Fruit fly (Drosophila melanogaster): ENCODE measurements around the gene ko.
A peak's percentile ranks its signal among the peaks of the same experiment; 100 is the strongest.

The ko gene

DNA sequence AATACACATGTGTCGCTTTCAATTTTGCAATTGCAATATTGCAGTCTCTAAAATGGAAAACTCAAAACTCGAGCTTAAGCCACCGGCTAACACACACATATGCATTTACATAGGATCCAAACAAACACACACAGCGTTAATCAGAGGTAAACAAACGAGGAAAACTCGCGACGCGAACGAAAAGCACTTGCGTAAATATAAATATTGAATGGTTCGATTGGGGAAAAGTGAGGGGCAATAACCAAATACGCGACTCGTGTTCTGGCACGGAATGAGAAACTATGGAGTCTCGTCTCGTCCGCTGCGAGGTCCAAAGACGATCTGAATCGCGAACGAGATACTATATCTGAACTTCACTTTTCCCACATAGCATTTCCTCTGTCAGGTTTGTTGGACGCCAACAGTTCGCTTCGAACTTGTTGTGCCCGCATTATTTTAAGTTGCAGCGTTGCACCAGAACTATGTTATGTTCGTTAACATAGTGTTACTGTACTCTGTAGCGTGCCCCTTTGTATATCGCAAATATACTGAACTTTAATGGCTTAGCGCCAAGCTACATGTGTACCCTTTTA, at the start of gene ko:
TSS of gene ko (minus strand) at position 321 of the 572 bp plus-strand sequence.
- peak; percentile 19 for TF ChIP-seq tj (GFP tag; optimal IDR thresholded peaks at IDR 0.05)
- TF ChIP-seq Crg-1 (GFP tag; optimal IDR thresholded peaks at IDR 0.05): no peak
- peak; percentile 34 for TF ChIP-seq kay (GFP tag; ENCODE audit: borderline replicate concordance)

dm6 chr3L:21176935-21177581, 46.1 kb upstream of the ko start:
- TF ChIP-seq CG11617 (GFP tag; optimal IDR thresholded peaks at IDR 0.05) (no peak), Mnt (GFP tag; optimal IDR thresholded peaks at IDR 0.05) (no peak), ovo (GFP tag; optimal IDR thresholded peaks at IDR 0.05) (no peak), CG1620 (GFP tag; optimal IDR thresholded peaks at IDR 0.05) (no peak), CG5204 (GFP tag; optimal IDR thresholded peaks at IDR 0.05) (no peak), Crg-1 (GFP tag; optimal IDR thresholded peaks at IDR 0.05) (no peak), bab1 (GFP tag; optimal IDR thresholded peaks at IDR 0.05) (no peak), Hr96 (GFP tag; optimal IDR thresholded peaks at IDR 0.05) (no peak), CG12768 (GFP tag; optimal IDR thresholded peaks at IDR 0.05) (no peak), Clk (GFP tag; optimal IDR thresholded peaks at IDR 0.05) (no peak), CG33017 (tag; optimal IDR thresholded peaks at IDR 0.05) (peak; percentile 27), CG14711 (tag; optimal IDR thresholded peaks at IDR 0.05) (peak; percentile 47)

dm6 chr3L:21176276-21176934, 45.4 kb upstream of the ko start:
- TF ChIP-seq ovo (GFP tag; optimal IDR thresholded peaks at IDR 0.05) (no peak), CG7101 (tag; optimal IDR thresholded peaks at IDR 0.05) (no peak), Crg-1 (GFP tag; optimal IDR thresholded peaks at IDR 0.05) (no peak), CG5204 (GFP tag; optimal IDR thresholded peaks at IDR 0.05) (no peak)

DNA sequence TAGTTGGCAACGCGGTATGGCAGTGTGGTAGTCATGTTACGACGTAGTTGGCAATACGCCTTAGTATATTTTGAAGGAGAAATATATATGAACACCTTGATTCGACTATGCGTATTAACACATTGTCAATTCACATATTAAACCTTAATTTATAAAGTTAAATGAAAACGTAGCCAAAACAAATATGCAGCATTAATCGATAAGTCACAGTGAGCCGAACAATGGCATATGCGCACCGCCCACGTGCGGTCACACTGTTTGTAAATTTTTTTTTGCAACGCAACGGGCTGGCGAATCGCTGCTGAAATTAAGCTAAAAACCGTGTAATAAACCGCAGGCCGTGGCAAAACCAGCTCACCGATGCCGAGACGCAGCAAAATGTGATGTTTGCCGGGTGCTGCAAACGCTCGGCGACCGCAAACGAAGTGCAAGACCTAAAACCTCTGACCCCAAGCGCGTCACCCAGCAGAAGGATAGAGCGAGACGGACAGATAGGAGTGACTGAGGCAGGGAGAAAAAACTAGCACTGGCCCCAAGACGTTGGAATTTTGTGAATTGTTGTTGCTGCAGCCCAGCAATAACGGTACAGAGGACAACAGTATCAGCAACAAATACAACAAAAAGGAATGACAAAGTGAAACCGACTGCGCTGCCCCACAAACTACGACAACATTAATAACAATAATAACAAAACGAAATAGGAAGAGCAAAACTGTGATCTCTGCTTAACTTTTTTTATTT, 44.7 kb upstream of the ko start:
- TF ChIP-seq CG5204 (GFP tag; optimal IDR thresholded peaks at IDR 0.05) (no peak), cnc (optimal IDR thresholded peaks at IDR 0.05) (no peak), CG14711 (tag; optimal IDR thresholded peaks at IDR 0.05) (no peak), CG7101 (tag; optimal IDR thresholded peaks at IDR 0.05) (no peak), Hr96 (GFP tag; optimal IDR thresholded peaks at IDR 0.05) (no peak), cic (GFP tag; optimal IDR thresholded peaks at IDR 0.05) (no peak), pad (GFP tag; optimal IDR thresholded peaks at IDR 0.05) (no peak), CG1620 (GFP tag; optimal IDR thresholded peaks at IDR 0.05) (no peak), CG7045 (GFP tag; optimal IDR thresholded peaks at IDR 0.05) (no peak), toe (GFP tag; optimal IDR thresholded peaks at IDR 0.05) (no peak), CG11617 (GFP tag; optimal IDR thresholded peaks at IDR 0.05) (no peak), bab1 (GFP tag; optimal IDR thresholded peaks at IDR 0.05) (peak; percentile 18), Mnt (GFP tag; optimal IDR thresholded peaks at IDR 0.05) (peak; percentile 37), Crg-1 (GFP tag; optimal IDR thresholded peaks at IDR 0.05) (no peak), CG12768 (GFP tag; optimal IDR thresholded peaks at IDR 0.05) (no peak), CG33017 (tag; optimal IDR thresholded peaks at IDR 0.05) (no peak), ovo (GFP tag; optimal IDR thresholded peaks at IDR 0.05) (peak; percentile 79), kay (GFP tag; ENCODE audit: borderline replicate concordance) (no peak), Clk (GFP tag; optimal IDR thresholded peaks at IDR 0.05) (no peak), tj (GFP tag; optimal IDR thresholded peaks at IDR 0.05) (peak; percentile 36)

DNA sequence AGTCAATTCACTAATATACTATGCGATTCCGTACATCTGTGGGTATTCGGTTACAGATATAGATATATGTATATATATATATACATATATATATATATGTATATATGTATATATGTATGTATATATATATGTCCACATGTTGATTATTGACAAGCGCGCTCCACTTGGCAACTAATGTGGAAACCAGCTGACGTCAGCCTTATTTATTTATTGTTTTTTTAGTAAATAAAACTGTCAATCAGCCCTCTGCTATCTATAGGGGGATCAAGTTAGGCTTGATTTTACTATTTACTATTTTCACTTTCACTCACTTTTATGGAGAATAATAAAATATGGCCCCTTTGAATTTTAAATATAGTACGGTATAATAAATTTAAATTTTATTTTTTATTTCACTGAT, 44.0 kb upstream of the ko start:
- TF ChIP-seq ovo (GFP tag; optimal IDR thresholded peaks at IDR 0.05) (no peak), Mnt (GFP tag; optimal IDR thresholded peaks at IDR 0.05) (no peak), CG1620 (GFP tag; optimal IDR thresholded peaks at IDR 0.05) (no peak), tj (GFP tag; optimal IDR thresholded peaks at IDR 0.05) (peak; percentile 83), Hr96 (GFP tag; optimal IDR thresholded peaks at IDR 0.05) (no peak), CG14711 (tag; optimal IDR thresholded peaks at IDR 0.05) (no peak), toe (GFP tag; optimal IDR thresholded peaks at IDR 0.05) (no peak), pad (GFP tag; optimal IDR thresholded peaks at IDR 0.05) (no peak), Clk (GFP tag; optimal IDR thresholded peaks at IDR 0.05) (no peak), CG33017 (tag; optimal IDR thresholded peaks at IDR 0.05) (no peak), cic (GFP tag; optimal IDR thresholded peaks at IDR 0.05) (peak; percentile 54)

DNA sequence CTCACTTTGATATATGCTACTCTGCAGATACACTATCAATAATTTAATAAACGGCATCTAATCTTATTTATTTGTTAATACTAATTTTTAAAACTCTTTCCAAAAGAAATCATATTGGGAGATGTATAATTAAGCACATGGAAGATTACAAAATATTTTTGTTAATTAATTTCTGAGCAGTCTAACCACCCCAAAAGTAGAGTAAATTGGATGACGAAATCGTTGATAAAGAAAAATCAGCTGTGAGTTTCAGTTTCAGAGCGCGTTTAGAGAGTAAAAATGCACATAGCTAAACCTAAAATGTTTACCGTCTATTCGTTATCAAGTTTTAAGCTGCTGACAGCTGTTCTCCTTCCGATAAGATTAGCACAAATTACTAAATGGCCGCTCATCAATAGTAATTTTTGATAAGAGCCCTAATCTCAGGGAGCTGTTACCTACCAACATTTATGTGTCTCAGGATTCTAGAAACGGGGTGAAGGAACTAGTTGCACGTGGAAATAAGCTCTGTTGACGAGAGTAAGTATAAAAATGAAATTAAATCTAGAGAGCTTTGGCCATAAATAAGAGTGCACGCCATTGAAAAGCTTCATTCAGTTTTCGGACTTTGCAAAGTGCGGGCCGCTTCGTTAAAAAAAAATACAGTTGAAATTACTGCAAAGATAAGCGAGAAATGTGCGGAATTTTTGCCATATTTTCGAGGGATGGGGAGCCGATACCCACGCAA, 41.7 kb upstream of the ko start, which contains the start of the genes chb and AsnS:
TSS of gene chb (plus strand) at position 327 of the 727 bp plus-strand sequence.
TSS of gene AsnS (plus strand) at position 592 of the 727 bp plus-strand sequence.
- TF ChIP-seq CG12768 (GFP tag; optimal IDR thresholded peaks at IDR 0.05) (peak; percentile 28), CG33017 (tag; optimal IDR thresholded peaks at IDR 0.05) (peak; percentile 91), Clk (GFP tag; optimal IDR thresholded peaks at IDR 0.05) (no peak), Hr96 (GFP tag; optimal IDR thresholded peaks at IDR 0.05) (no peak), Crg-1 (GFP tag; optimal IDR thresholded peaks at IDR 0.05) (no peak), tj (GFP tag; optimal IDR thresholded peaks at IDR 0.05) (peak; percentile 86), pad (GFP tag; optimal IDR thresholded peaks at IDR 0.05) (no peak), CG11617 (GFP tag; optimal IDR thresholded peaks at IDR 0.05) (peak; percentile 42), cic (GFP tag; optimal IDR thresholded peaks at IDR 0.05) (peak; percentile 94), ovo (GFP tag; optimal IDR thresholded peaks at IDR 0.05) (peak; percentile 69), CG5204 (GFP tag; optimal IDR thresholded peaks at IDR 0.05) (no peak), toe (GFP tag; optimal IDR thresholded peaks at IDR 0.05) (no peak), CG1620 (GFP tag; optimal IDR thresholded peaks at IDR 0.05) (no peak), bab1 (GFP tag; optimal IDR thresholded peaks at IDR 0.05) (peak; percentile 93), Mnt (GFP tag; optimal IDR thresholded peaks at IDR 0.05) (peak; percentile 92), CG7101 (tag; optimal IDR thresholded peaks at IDR 0.05) (peak; percentile 89), CG7045 (GFP tag; optimal IDR thresholded peaks at IDR 0.05) (peak; percentile 43), kay (GFP tag; ENCODE audit: borderline replicate concordance) (peak; percentile 91), cnc (optimal IDR thresholded peaks at IDR 0.05) (no peak), CG14711 (tag; optimal IDR thresholded peaks at IDR 0.05) (peak; percentile 90)
